Fruit fly (Drosophila melanogaster): ENCODE measurements around the gene Cph.

Cph gene

dm6 chrX:7284964-7285363 is 147.4 kb downstream of the Cph start:
- no peak for TF ChIP-seq cnc (optimal IDR thresholded peaks at IDR 0.05)
- no peak for TF ChIP-seq cic (GFP tag; optimal IDR thresholded peaks at IDR 0.05)
- TF ChIP-seq Clk (GFP tag; optimal IDR thresholded peaks at IDR 0.05), result no peak
- TF ChIP-seq CG14711 (tag; optimal IDR thresholded peaks at IDR 0.05), result no peak
- no peak for TF ChIP-seq Mnt (GFP tag; optimal IDR thresholded peaks at IDR 0.05)
- TF ChIP-seq pad (GFP tag; optimal IDR thresholded peaks at IDR 0.05), result no peak
- no peak for TF ChIP-seq CG5204 (GFP tag; optimal IDR thresholded peaks at IDR 0.05)
- no peak for TF ChIP-seq toe (GFP tag; optimal IDR thresholded peaks at IDR 0.05)
- TF ChIP-seq Crg-1 (GFP tag; optimal IDR thresholded peaks at IDR 0.05), result no peak
- no peak for TF ChIP-seq CG12768 (GFP tag; optimal IDR thresholded peaks at IDR 0.05)
- no peak for TF ChIP-seq CG7045 (GFP tag; optimal IDR thresholded peaks at IDR 0.05)
- TF ChIP-seq CG33017 (tag; optimal IDR thresholded peaks at IDR 0.05), result no peak
- TF ChIP-seq tj (GFP tag; optimal IDR thresholded peaks at IDR 0.05), result no peak
- no peak for TF ChIP-seq bab1 (GFP tag; optimal IDR thresholded peaks at IDR 0.05)
- TF ChIP-seq Hr96 (GFP tag; optimal IDR thresholded peaks at IDR 0.05), result no peak

dm6 chrX:7285410-7285809 is 147.9 kb downstream of the Cph start:
- no peak for TF ChIP-seq CG12768 (GFP tag; optimal IDR thresholded peaks at IDR 0.05)
- TF ChIP-seq CG1620 (GFP tag; optimal IDR thresholded peaks at IDR 0.05), result no peak
- no peak for TF ChIP-seq Hr96 (GFP tag; optimal IDR thresholded peaks at IDR 0.05)
- no peak for TF ChIP-seq tj (GFP tag; optimal IDR thresholded peaks at IDR 0.05)
- no peak for TF ChIP-seq cic (GFP tag; optimal IDR thresholded peaks at IDR 0.05)

DNA sequence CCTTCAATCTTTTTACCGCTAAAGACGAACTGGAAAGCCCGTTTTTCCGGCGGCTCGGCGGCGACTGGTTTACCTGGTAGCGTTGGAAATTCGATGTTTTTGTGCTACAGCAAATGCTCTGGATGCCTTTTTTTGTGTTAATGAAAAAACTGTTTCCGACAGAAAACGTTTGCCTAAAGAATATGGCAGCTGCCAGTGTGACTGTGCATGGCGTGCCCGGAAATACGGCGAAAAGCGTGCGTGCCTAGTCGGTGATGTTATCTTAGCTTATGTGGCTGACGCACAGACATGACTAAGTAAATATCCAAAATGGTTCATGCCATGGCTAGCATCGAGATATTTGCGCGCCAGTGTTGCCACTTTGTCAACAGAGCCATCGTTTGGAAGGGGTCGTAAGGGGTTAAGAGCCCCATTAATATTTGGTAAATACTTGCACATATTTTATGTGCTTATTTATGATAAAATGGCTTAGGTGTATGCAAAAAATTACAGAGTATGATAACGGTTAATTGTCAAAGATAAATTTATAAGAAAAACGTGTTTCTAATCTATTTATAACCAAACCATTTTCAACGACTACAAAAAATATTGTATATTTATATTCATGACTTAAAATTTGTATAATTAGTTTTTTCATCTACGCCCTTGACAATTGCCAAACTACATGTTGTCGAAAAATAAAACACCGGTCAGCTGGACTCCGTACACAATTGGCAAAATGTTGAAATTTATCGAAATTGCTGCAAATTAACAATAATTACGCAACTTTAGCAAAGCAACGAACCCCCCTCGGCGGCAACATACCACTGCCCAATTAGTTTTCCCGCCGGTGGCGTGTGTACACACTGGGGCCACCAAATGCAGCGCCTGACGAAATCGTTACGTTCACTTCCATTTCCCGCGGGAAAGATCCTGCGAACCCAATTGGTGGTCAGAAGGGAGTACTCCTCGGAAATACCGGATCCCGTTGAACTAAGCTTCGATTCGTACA is 148.8 kb downstream of the Cph start, which contains the start of gene CG2059:
Gene CG2059 (plus strand): TSS at position 364 of the 991 bp plus-strand sequence.
- TF ChIP-seq pad (GFP tag; optimal IDR thresholded peaks at IDR 0.05) (peak; percentile 95), Clk (GFP tag; optimal IDR thresholded peaks at IDR 0.05) (no peak), CG11617 (GFP tag; optimal IDR thresholded peaks at IDR 0.05) (peak; percentile 66), cnc (optimal IDR thresholded peaks at IDR 0.05) (peak; percentile 34 to 59), ovo (GFP tag; optimal IDR thresholded peaks at IDR 0.05) (peak; percentile 76), CG7045 (GFP tag; optimal IDR thresholded peaks at IDR 0.05) (peak; percentile 18), Crg-1 (GFP tag; optimal IDR thresholded peaks at IDR 0.05) (no peak), kay (GFP tag; ENCODE audit: borderline replicate concordance) (no peak), CG7101 (tag; optimal IDR thresholded peaks at IDR 0.05) (peak; percentile 70), cic (GFP tag; optimal IDR thresholded peaks at IDR 0.05) (no peak), CG14711 (tag; optimal IDR thresholded peaks at IDR 0.05) (peak; percentile 62), Mnt (GFP tag; optimal IDR thresholded peaks at IDR 0.05) (peak; percentile 30), Hr96 (GFP tag; optimal IDR thresholded peaks at IDR 0.05) (peak; percentile 52), CG12768 (GFP tag; optimal IDR thresholded peaks at IDR 0.05) (no peak), tj (GFP tag; optimal IDR thresholded peaks at IDR 0.05) (peak; percentile 4), CG1620 (GFP tag; optimal IDR thresholded peaks at IDR 0.05) (peak; percentile 69), CG33017 (tag; optimal IDR thresholded peaks at IDR 0.05) (peak; percentile 54), CG5204 (GFP tag; optimal IDR thresholded peaks at IDR 0.05) (peak; percentile 64), toe (GFP tag; optimal IDR thresholded peaks at IDR 0.05) (peak; percentile 29), bab1 (GFP tag; optimal IDR thresholded peaks at IDR 0.05) (peak; percentile 67)

- TF ChIP-seq CG33017 (tag; optimal IDR thresholded peaks at IDR 0.05) (no peak), CG11617 (GFP tag; optimal IDR thresholded peaks at IDR 0.05) (peak; percentile 17), pad (GFP tag; optimal IDR thresholded peaks at IDR 0.05) (peak; percentile 54), Mnt (GFP tag; optimal IDR thresholded peaks at IDR 0.05) (peak; percentile 24), ovo (GFP tag; optimal IDR thresholded peaks at IDR 0.05) (no peak), CG14711 (tag; optimal IDR thresholded peaks at IDR 0.05) (peak; percentile 9), tj (GFP tag; optimal IDR thresholded peaks at IDR 0.05) (peak; percentile 89), toe (GFP tag; optimal IDR thresholded peaks at IDR 0.05) (no peak), kay (GFP tag; ENCODE audit: borderline replicate concordance) (no peak), CG1620 (GFP tag; optimal IDR thresholded peaks at IDR 0.05) (peak; percentile 4), bab1 (GFP tag; optimal IDR thresholded peaks at IDR 0.05) (peak; percentile 2), CG7101 (tag; optimal IDR thresholded peaks at IDR 0.05) (peak; percentile 13), Clk (GFP tag; optimal IDR thresholded peaks at IDR 0.05) (no peak), CG7045 (GFP tag; optimal IDR thresholded peaks at IDR 0.05) (no peak), CG12768 (GFP tag; optimal IDR thresholded peaks at IDR 0.05) (no peak), CG5204 (GFP tag; optimal IDR thresholded peaks at IDR 0.05) (no peak), cnc (optimal IDR thresholded peaks at IDR 0.05) (no peak), Hr96 (GFP tag; optimal IDR thresholded peaks at IDR 0.05) (no peak), cic (GFP tag; optimal IDR thresholded peaks at IDR 0.05) (peak; percentile 11), Crg-1 (GFP tag; optimal IDR thresholded peaks at IDR 0.05) (peak; percentile 32)
Observed at dm6 chrX:7290811-7291515, 153.4 kb downstream of the Cph start, which contains the start of gene unc-119. Gene unc-119 (minus strand): TSS chrX:7291298.
